Fruit fly (Drosophila melanogaster): ENCODE results near the gene eEF2.
A peak's percentile ranks its signal among the peaks of the same experiment; 100 is the strongest.

The eEF2 gene

dm6 chr2L:21632032-21632587 lies 49.9 kb downstream of the eEF2 start, which contains the start of gene Ac3 (continued):
- TF ChIP-seq CG4707 (GFP tag; optimal IDR thresholded peaks at IDR 0.05) (peak; percentile 97), zen (tag; optimal IDR thresholded peaks at IDR 0.05) (peak; percentile 67), cg (GFP tag; optimal IDR thresholded peaks at IDR 0.05) (peak; percentile 31)

DNA sequence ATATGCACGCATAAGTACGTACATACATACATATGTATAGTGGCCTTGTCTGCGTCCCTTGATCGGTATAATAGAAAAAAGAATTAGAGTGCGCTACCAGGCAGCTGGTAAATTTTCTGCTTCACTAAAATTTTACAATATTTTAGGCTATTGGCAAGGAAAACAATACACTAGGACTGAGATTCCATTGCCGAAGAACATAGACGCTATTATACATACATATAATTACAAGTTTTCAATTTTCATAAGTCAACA lies 51.5 kb downstream of the eEF2 start:
- TF ChIP-seq Med (GFP tag) (peak; percentile 57), CG2199 (GFP tag; IDR thresholded peaks at IDR 0.05) (peak; percentile 87), scrt (GFP tag; optimal IDR thresholded peaks at IDR 0.05) (no peak), ac (GFP tag; optimal IDR thresholded peaks at IDR 0.05) (peak; percentile 16)

dm6 chr2L:21629814-21630562 lies 52.0 kb downstream of the eEF2 start, which contains the start of gene Df31:
Gene Df31 (minus strand): TSS chr2L:21629932.
- no peak for TF ChIP-seq Oaz (GFP tag; IDR thresholded peaks at IDR 0.05)
- peak; percentile 37; the same call in 1 of the 2 replicates for TF ChIP-seq seq (GFP tag; IDR thresholded peaks at IDR 0.05)
- no peak for TF ChIP-seq CG16779 (GFP tag; IDR thresholded peaks at IDR 0.05)
- TF ChIP-seq so (GFP tag; IDR thresholded peaks at IDR 0.05), result no peak
- TF ChIP-seq Mad (GFP tag; optimal IDR thresholded peaks at IDR 0.05), result peak; percentile 68
- peak; percentile 56 for TF ChIP-seq CG7839 (tag; optimal IDR thresholded peaks at IDR 0.05)
- TF ChIP-seq Six4 (GFP tag; optimal IDR thresholded peaks at IDR 0.05), result peak; percentile 48
- TF ChIP-seq MESR4 (GFP tag; optimal IDR thresholded peaks at IDR 0.05), result peak; percentile 44
- TF ChIP-seq CG10543 (GFP tag; optimal IDR thresholded peaks at IDR 0.05), result peak; percentile 57
- no peak for TF ChIP-seq B-H1 (GFP tag; IDR thresholded peaks at IDR 0.05)
- TF ChIP-seq ci (GFP tag; IDR thresholded peaks at IDR 0.05), result no peak; the same call in 2 of the 3 replicates
- peak; percentile 48 for TF ChIP-seq fd102C (GFP tag; optimal IDR thresholded peaks at IDR 0.05)
- TF ChIP-seq CG12236 (GFP tag; optimal IDR thresholded peaks at IDR 0.05), result no peak
- TF ChIP-seq CG2875 (GFP tag; optimal IDR thresholded peaks at IDR 0.05), result peak; percentile 40
- peak; percentile 53 for TF ChIP-seq grau (tag; optimal IDR thresholded peaks at IDR 0.05)
- no peak for TF ChIP-seq CG3407 (GFP tag; optimal IDR thresholded peaks at IDR 0.05)
- TF ChIP-seq CG2120 (GFP tag; optimal IDR thresholded peaks at IDR 0.05), result peak; percentile 77
- TF ChIP-seq CG1832 (GFP tag; optimal IDR thresholded peaks at IDR 0.05), result no peak
- TF ChIP-seq CG11504 (tag; optimal IDR thresholded peaks at IDR 0.05), result no peak
- TF ChIP-seq Dad (GFP tag; optimal IDR thresholded peaks at IDR 0.05), result peak; percentile 63
- TF ChIP-seq CG10366 (GFP tag; IDR thresholded peaks at IDR 0.05), result peak; percentile 51
- peak; percentile 74 for TF ChIP-seq CG34422 (GFP tag; IDR thresholded peaks at IDR 0.05)
- TF ChIP-seq CG4328 (GFP tag; optimal IDR thresholded peaks at IDR 0.05), result peak; percentile 30
- TF ChIP-seq CG15479 (GFP tag; optimal IDR thresholded peaks at IDR 0.05), result no peak
- peak; percentile 73 for TF ChIP-seq mam (GFP tag; optimal IDR thresholded peaks at IDR 0.05)
- peak; percentile 49 for TF ChIP-seq CoRest (tag; optimal IDR thresholded peaks at IDR 0.05)
- no peak for TF ChIP-seq CG6765 (GFP tag; optimal IDR thresholded peaks at IDR 0.05)
- peak; percentile 89 for TF ChIP-seq NC2β (GFP tag; optimal IDR thresholded peaks at IDR 0.05)
- TF ChIP-seq CG8478 (optimal IDR thresholded peaks at IDR 0.05), result no peak
- peak; percentile 8 for TF ChIP-seq Fer2 (tag; optimal IDR thresholded peaks at IDR 0.05)
- peak; percentile 89; the same call in 1 of the 2 replicates for TF ChIP-seq Rfx (GFP tag; IDR thresholded peaks at IDR 0.05)
- TF ChIP-seq dimm (GFP tag; IDR thresholded peaks at IDR 0.05), result no peak
- peak; percentile 64 for TF ChIP-seq ssp (GFP tag; IDR thresholded peaks at IDR 0.05)
- TF ChIP-seq Usf (GFP tag; optimal IDR thresholded peaks at IDR 0.05), result no peak
- peak; percentile 86 for TF ChIP-seq B-H2 (GFP tag; optimal IDR thresholded peaks at IDR 0.05)
- TF ChIP-seq CG13123 (GFP tag; optimal IDR thresholded peaks at IDR 0.05), result no peak
- peak; percentile 84 for TF ChIP-seq lab (GFP tag; optimal IDR thresholded peaks at IDR 0.05)
- TF ChIP-seq fru (optimal IDR thresholded peaks at IDR 0.05), result no peak
- TF ChIP-seq Max (GFP tag; optimal IDR thresholded peaks at IDR 0.05), result no peak
- peak; percentile 30 for TF ChIP-seq crc (GFP tag; optimal IDR thresholded peaks at IDR 0.05)

All from whole organism, embryonic.